Fruit fly (Drosophila melanogaster) whole organism, prepupa: ENCODE data around the gene CG9297.

Source experiments
- Blimp-1 ChIP-seq: fragments of 200-800 bp; sonication (Bioruptor generic); optimal IDR thresholded peaks from 3 replicates; lab custom pipeline; 2017; ENCODE audit warnings: missing biosample characterization, missing genetic modification characterization, mild to moderate bottlenecking, moderate library complexity, missing genetic modification reagents
- CG11294 ChIP-seq: fragments of 200-800 bp; sonication (Bioruptor generic); IDR thresholded peaks from 2 replicates; pipeline ENCODE4 v1.3.6; 2022; ENCODE audit warnings: missing biosample characterization, missing genetic modification characterization
- CG15336 ChIP-seq: fragments of 200-800 bp; sonication (Bioruptor generic); IDR thresholded peaks from 2 replicates; pipeline ENCODE4 v1.3.6; 2022; ENCODE audit warnings: missing biosample characterization, missing genetic modification characterization
- CG32006 ChIP-seq: fragments of 200-800 bp; sonication (Bioruptor generic); optimal IDR thresholded peaks from 3 replicates; lab custom pipeline; 2017; ENCODE audit warnings: missing biosample characterization, mild to moderate bottlenecking, missing genetic modification characterization
- CG6163 ChIP-seq: fragments of 200-800 bp; sonication (Bioruptor generic); IDR thresholded peaks from 3 replicates; pipeline ENCODE4 v1.3.6; 2022; ENCODE audit warnings: missing biosample characterization, missing genetic modification characterization
- CG6276 ChIP-seq: fragments of 200-800 bp; sonication (Bioruptor generic); optimal IDR thresholded peaks from 2 replicates; lab custom pipeline; 2017; ENCODE audit warnings: missing biosample characterization, mild to moderate bottlenecking, missing genetic modification characterization
- Met ChIP-seq: fragments of 200-800 bp; sonication (Bioruptor generic); optimal IDR thresholded peaks from 3 replicates; lab custom pipeline; 2016; ENCODE audit warnings: missing biosample characterization, missing genetic modification characterization
- cyc ChIP-seq: fragments of 200-800 bp; sonication (Bioruptor generic); optimal IDR thresholded peaks from 3 replicates; lab custom pipeline; 2016; ENCODE audit warnings: missing biosample characterization, missing genetic modification characterization
- vri ChIP-seq: fragments of 200-800 bp; sonication (Bioruptor generic); optimal IDR thresholded peaks from 3 replicates; lab custom pipeline; 2016; ENCODE audit warnings: missing biosample characterization, mild to moderate bottlenecking, missing genetic modification characterization

DNA sequence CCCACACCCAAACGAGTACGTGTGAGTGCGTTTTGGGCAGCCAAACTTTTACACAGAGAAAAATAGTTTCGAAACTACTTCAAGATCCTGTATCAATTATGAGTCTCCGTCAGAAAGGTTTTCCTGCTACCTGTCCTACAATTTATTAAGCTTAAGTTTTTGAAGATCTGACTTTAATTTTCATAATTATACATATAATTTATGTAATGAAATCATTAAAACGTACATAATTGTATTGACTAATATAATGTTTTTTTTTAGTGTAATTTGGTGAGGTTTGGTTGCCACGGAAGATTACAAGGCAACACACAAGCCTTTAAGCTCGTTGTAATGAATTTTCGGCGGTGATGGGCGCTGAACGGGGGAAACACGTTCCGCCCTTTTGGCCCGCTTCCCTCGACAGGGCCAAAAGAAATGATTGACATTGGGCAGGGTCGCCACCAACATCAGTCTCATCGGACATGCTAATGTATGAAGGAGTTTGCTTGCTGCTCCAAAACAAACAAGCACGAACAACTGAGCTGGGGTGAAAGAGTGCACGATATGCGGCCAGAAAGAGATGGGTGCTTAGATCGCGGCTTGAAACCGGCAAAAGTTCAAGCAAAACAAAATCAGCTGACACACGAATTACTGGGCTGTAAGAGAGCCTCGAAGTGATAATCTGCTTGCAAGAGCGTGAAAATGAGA, 22.8 kb downstream of the CG9297 start:
- TF ChIP-seq CG32006 (GFP tag; lab: Kevin White, UChicago) (peak; percentile 68), CG6276 (GFP tag; lab: Kevin White, UChicago) (peak; percentile 54), cyc (GFP tag; lab: Kevin White, UChicago) (peak; percentile 75), Blimp-1 (peak; percentile 66), vri (no peak), CG6163 (peak; percentile 19; the same call in 2 of the 3 replicates), Met (peak; percentile 85), CG11294 (GFP tag; lab: Robert Waterston, UW) (no peak), CG15336 (GFP tag; lab: Robert Waterston, UW) (peak; percentile 56)
